Fruit fly (Drosophila melanogaster): ENCODE data around the gene CG7872.
A peak's percentile ranks its signal among the peaks of the same experiment; 100 is the strongest.

CG7872 gene

DNA sequence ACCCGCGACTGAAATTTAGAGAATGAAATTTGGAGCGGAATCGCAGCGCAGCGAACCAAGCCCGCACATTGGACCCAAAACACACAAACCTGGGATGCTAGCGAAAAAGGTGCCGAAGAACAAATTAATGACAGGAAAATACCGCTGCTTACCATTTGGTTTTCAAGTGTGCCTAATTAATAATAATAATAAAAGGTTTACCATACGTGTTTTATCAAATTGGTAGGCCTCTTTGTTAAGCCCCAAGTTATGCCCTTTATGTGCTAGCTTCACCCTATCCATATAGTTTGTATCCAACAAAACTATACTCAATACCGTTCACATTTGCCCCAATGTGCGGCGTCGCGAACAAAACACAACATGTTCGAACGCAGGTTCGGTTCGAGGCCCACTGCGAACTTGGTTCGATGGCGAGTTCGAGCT, 23.7 kb upstream of the CG7872 start, which contains the start of gene Ac13E (continued):
- TF ChIP-seq lab (GFP tag; optimal IDR thresholded peaks at IDR 0.05) (peak; percentile 92), Xrp1 (GFP tag; IDR thresholded peaks at IDR 0.05) (peak; percentile 93), onecut (GFP tag; IDR thresholded peaks at IDR 0.05) (peak; percentile 80), aop (GFP tag; IDR thresholded peaks at IDR 0.05) (0 out of 2 replicates have a peak, but pooled peaks have one; percentile 22), CG2199 (GFP tag; IDR thresholded peaks at IDR 0.05) (no peak), CG10431 (GFP tag; optimal IDR thresholded peaks at IDR 0.05) (peak; percentile 71), CG3407 (GFP tag; optimal IDR thresholded peaks at IDR 0.05) (peak; percentile 83), CG10209 (GFP tag; optimal IDR thresholded peaks at IDR 0.05) (peak; percentile 90), Nf-YC (tag; optimal IDR thresholded peaks at IDR 0.05) (peak; percentile 82), CG31388 (GFP tag; optimal IDR thresholded peaks at IDR 0.05) (peak; percentile 66), CG6272 (GFP tag; IDR thresholded peaks at IDR 0.05) (peak; percentile 85), CoRest (tag; optimal IDR thresholded peaks at IDR 0.05) (peak; percentile 93), Ptx1 (GFP tag; IDR thresholded peaks at IDR 0.05) (peak; percentile 89), exex (tag; optimal IDR thresholded peaks at IDR 0.05) (peak; percentile 56), Antp (GFP tag; optimal IDR thresholded peaks at IDR 0.05) (peak; percentile 80), CG9727 (GFP tag; optimal IDR thresholded peaks at IDR 0.05) (peak; percentile 90), BEAF-32 (GFP tag; optimal IDR thresholded peaks at IDR 0.05) (no peak), peb (GFP tag; IDR thresholded peaks at IDR 0.05) (peak; percentile 79; the same call in 1 of the 2 replicates), CG12391 (tag; optimal IDR thresholded peaks at IDR 0.05) (peak; percentile 91), ro (GFP tag; IDR thresholded peaks at IDR 0.05) (peak; percentile 55; the same call in 1 of the 2 replicates), sens (GFP tag) (peak; percentile 98), Ets97D (GFP tag; optimal IDR thresholded peaks at IDR 0.05) (peak; percentile 54), unc-4 (GFP tag; IDR thresholded peaks at IDR 0.05; ENCODE audit: partially characterized antibody) (no peak), Lpt (GFP tag; optimal IDR thresholded peaks at IDR 0.05) (no peak), CG11695 (GFP tag; IDR thresholded peaks at IDR 0.05) (peak; percentile 92), CG10565 (GFP tag; optimal IDR thresholded peaks at IDR 0.05) (peak; percentile 61), Poxn (GFP tag; IDR thresholded peaks at IDR 0.05) (peak; percentile 38; the same call in 1 of the 2 replicates), CG10959 (GFP tag; IDR thresholded peaks at IDR 0.05) (peak; percentile 76), Ravus (GFP tag; IDR thresholded peaks at IDR 0.05) (peak; percentile 30), CG1603 (tag; optimal IDR thresholded peaks at IDR 0.05) (peak; percentile 85), seq (GFP tag; IDR thresholded peaks at IDR 0.05) (peak; percentile 85), luna (GFP tag; optimal IDR thresholded peaks at IDR 0.05) (no peak), CG11247 (GFP tag; IDR thresholded peaks at IDR 0.05) (peak; percentile 78), Tbp (GFP tag; optimal IDR thresholded peaks at IDR 0.05) (no peak), CG18619 (GFP tag; optimal IDR thresholded peaks at IDR 0.05) (peak; percentile 91), CG18011 (GFP tag; optimal IDR thresholded peaks at IDR 0.05) (peak; percentile 71), eyg (GFP tag; optimal IDR thresholded peaks at IDR 0.05) (peak; percentile 18), rib (GFP tag; IDR thresholded peaks at IDR 0.05) (peak; percentile 71), Trl (optimal IDR thresholded peaks at IDR 0.05) (no peak), Trl (GFP tag; optimal IDR thresholded peaks at IDR 0.05) (peak; percentile 67), CG3847 (GFP tag; IDR thresholded peaks at IDR 0.05) (peak; percentile 86), en (GFP tag; optimal IDR thresholded peaks at IDR 0.05) (peak; percentile 10), Dref (GFP tag; IDR thresholded peaks at IDR 0.05) (no peak)

DNA sequence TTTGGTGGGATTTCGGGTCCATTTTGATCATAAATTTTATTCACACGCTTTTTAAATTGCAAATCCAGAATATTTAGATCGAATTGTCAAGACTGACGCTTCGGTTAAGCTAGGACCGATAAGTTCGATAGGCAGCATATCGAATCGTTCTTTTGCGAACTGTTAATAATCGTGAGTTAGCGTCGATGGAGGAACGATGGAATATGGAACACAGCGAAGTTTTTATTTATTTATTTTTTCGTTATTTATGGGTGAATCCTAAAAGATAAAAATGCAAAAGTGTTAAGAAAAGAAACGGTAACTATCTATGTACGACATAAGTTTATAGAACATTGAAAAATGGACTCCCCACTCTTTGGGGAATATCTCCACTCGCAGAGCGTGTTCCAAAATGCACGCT, 22.1 kb upstream of the CG7872 start, which contains the start of gene CG42300:
Gene CG42300, minus strand, starts transcription at position 101 of the 400 bp plus-strand sequence.
- TF ChIP-seq CG30020 (tag; optimal IDR thresholded peaks at IDR 0.05) (peak; percentile 28), btn (GFP tag; optimal IDR thresholded peaks at IDR 0.05) (no peak)

All from whole organism, embryonic.